Worm (Caenorhabditis elegans): Measurements from ENCODE around the gene F49F1.18.

DNA sequence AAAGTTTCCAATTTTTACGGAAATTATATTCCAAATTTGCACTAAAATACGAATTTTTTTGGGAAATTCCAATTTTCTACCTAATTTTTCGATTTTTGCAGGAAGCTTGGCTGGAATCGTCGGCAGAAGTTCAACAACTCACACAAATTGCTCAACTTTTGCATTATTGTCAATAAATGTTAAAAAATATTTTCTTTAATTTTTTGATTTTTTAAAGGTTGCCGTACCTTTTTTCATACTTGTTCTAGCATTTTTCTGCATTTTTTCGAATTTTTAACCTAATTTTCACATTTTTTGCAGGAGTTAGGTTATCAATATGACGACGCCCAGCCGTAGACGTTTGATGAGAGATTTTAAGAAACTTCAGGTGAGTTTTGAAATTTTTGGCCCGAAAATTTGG is 37.4 kb downstream of the F49F1.18 start, which contains the start of gene ubc-1:
- TF ChIP-seq ahr-1 (tag; optimal IDR thresholded peaks at IDR 0.05) = no peak
- TF ChIP-seq pha-4 (tag; optimal IDR thresholded peaks at IDR 0.05) = no peak
- no peak for TF ChIP-seq sdc-2 (tag; optimal IDR thresholded peaks at IDR 0.05)
- no peak for TF ChIP-seq ama-1 (optimal IDR thresholded peaks at IDR 0.05)
- TF ChIP-seq C38D4.7 (GFP tag; optimal IDR thresholded peaks at IDR 0.05) = no peak
- TF ChIP-seq tbx-7 (tag; optimal IDR thresholded peaks at IDR 0.05) = no peak
- no peak for TF ChIP-seq hlh-15 (tag; optimal IDR thresholded peaks at IDR 0.05)
- no peak for TF ChIP-seq hlh-30 (tag; optimal IDR thresholded peaks at IDR 0.05; ENCODE audit: insufficient read depth)
- no peak for TF ChIP-seq pqm-1 (tag; optimal IDR thresholded peaks at IDR 0.05)
- TF ChIP-seq ztf-16 (tag; optimal IDR thresholded peaks at IDR 0.05) = no peak
- no peak for TF ChIP-seq K02D7.2 (tag; optimal IDR thresholded peaks at IDR 0.05)
- TF ChIP-seq ceh-2 (tag; optimal IDR thresholded peaks at IDR 0.05) = no peak
